Fruit fly (Drosophila melanogaster) ovary, adult (tissue): ENCODE measurements around the gene PlexA.

ENCODE experiments used
- CG17801 ChIP-seq: fragments of 200-800 bp; optimal IDR thresholded peaks from 2 replicates; lab custom pipeline; 2019; ENCODE audit warnings: missing biosample characterization, mild to moderate bottlenecking, missing genetic modification characterization, moderate library complexity; ENCODE audit not compliant: partially characterized antibody

The PlexA gene

DNA sequence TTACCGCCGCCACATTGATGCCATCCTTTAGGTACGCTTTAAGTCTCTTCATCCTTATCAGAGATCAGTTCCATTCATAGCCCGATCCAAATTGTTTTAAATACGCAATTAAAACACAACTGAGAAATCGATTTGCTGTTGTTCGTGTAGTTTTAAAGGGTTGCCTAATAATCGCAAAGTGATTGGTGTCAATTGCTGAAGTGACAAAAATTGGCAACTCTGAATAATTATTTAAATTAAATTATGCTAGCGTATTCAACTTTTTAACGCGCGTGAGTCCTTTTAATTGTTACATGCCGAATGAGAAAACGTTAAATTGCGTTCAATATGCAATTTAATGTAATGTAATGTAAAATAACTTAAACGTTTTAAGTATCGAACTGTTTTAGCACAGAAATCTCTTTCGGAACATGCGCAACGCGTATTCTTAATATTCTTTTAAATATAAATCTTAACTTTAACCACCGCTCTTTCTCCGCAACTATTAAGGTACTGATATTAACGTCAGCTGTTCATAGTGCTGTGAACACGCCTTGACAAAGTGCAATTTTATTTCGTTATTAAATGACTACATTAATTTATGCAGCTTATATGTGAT is 2.4 kb upstream of the PlexA start, which contains the start of gene Mpv17:
Gene Mpv17, minus strand, starts transcription at position 164 of the 598 bp plus-strand sequence.
- peak; percentile 41 for TF ChIP-seq CG17801 (GFP tag; lab: Kevin White, UChicago)

DNA sequence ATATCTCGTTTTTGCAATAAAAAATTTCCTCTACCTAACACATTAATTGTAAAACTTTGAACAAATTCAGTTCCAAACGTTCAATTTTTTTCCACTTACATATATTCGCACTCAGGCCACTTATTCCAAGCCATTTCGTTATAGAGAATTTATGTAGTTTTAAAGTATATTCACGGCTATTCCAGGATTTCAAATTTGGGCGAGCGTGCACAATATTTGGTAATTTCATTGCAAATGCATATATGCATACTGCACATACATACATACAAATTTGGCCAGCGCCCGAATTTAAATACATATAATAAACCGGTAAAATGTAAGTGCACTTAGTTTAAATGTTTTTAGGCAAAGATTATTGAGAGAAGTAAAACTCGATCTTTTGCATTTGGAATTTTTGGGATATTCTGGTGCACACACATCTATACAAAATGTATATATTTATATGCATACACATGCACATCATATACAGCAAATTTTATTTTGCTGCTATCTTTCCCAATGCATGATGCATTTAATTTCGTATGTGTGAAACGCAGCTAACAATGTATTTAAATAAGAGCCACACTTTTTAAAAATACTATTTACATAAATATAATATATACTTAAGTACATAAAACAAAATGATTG is 671 bp downstream of the PlexA start:
- TF ChIP-seq CG17801 (GFP tag; lab: Kevin White, UChicago): no peak

- TF ChIP-seq CG17801 (GFP tag; lab: Kevin White, UChicago): no peak
Observed at dm6 chr4:1025101-1025500, 1.8 kb downstream of the PlexA start.

- TF ChIP-seq CG17801 (GFP tag; lab: Kevin White, UChicago): no peak
Observed at dm6 chr4:1008444-1008843, 18.5 kb downstream of the PlexA start.

dm6 chr4:995958-996357 is 30.9 kb downstream of the PlexA start:
- no peak for TF ChIP-seq CG17801 (GFP tag; lab: Kevin White, UChicago)

dm6 chr4:989058-989770 is 37.7 kb downstream of the PlexA start, which contains the start of gene toy:
Gene toy (plus strand): TSS chr4:989725.
- no peak for TF ChIP-seq CG17801 (GFP tag; lab: Kevin White, UChicago)

- no peak for TF ChIP-seq CG17801 (GFP tag; lab: Kevin White, UChicago)
Observed at dm6 chr4:988379-988778, 38.5 kb downstream of the PlexA start.

- TF ChIP-seq CG17801 (GFP tag; lab: Kevin White, UChicago): no peak
Observed at dm6 chr4:984755-985154, 42.1 kb downstream of the PlexA start.

dm6 chr4:982791-983407 is 44.0 kb downstream of the PlexA start:
- TF ChIP-seq CG17801 (GFP tag; lab: Kevin White, UChicago): no peak

- TF ChIP-seq CG17801 (GFP tag; lab: Kevin White, UChicago): no peak
Observed at dm6 chr4:981157-981556, 45.7 kb downstream of the PlexA start.

dm6 chr4:980475-980856 is 46.4 kb downstream of the PlexA start:
- no peak for TF ChIP-seq CG17801 (GFP tag; lab: Kevin White, UChicago)

dm6 chr4:979634-980474 is 47.0 kb downstream of the PlexA start:
- no peak for TF ChIP-seq CG17801 (GFP tag; lab: Kevin White, UChicago)

dm6 chr4:978439-978911 is 48.4 kb downstream of the PlexA start, which contains the start of gene fuss:
Gene fuss (minus strand): TSS chr4:978489.
- no peak for TF ChIP-seq CG17801 (GFP tag; lab: Kevin White, UChicago)

dm6 chr4:976569-976968 is 50.3 kb downstream of the PlexA start:
- no peak for TF ChIP-seq CG17801 (GFP tag; lab: Kevin White, UChicago)
